Worm (Caenorhabditis elegans): ENCODE data around the gene hog-1.

DNA sequence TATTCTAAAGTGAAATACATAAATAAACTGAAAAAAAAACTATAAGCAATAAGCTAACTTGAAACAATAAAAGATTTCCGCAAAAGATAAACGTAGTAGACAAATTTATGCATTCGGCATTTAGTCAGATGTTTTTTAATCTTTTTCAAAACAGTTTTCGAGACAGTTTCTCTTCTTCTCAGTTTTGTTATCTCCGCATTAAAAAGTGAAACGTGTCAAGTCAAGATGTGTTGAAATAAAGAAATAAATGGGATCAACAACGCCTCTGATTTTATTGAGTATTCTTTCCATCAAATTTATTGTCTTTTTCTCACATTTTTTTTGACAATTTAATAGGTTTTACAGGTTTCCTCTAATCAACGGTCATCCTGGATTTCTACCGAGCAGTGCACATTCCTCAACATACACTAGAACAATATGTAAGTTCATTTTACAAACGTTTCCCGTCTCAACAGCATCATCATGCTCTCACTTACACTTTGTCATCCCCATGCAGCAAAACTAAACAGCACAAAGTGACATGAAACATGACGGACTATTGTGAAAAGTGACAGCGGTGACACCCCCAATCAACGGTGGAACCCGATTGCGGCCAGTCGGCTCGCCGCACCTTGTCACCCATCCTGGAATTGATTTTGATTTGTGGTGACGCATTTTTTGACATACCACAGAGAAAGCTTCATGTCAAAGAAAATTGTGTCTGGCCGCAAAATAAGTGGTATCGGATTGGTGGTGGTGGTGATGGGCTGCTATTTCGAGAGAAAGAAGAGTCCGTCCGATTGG is 580 bp upstream of the hog-1 start:
- TF ChIP-seq elt-4 (tag; optimal IDR thresholded peaks at IDR 0.05): no peak
- TF ChIP-seq dmd-4 (tag; optimal IDR thresholded peaks at IDR 0.05; ENCODE audit: borderline replicate concordance): no peak
- TF ChIP-seq ceh-2 (tag; optimal IDR thresholded peaks at IDR 0.05): no peak
- no peak for TF ChIP-seq pqm-1 (tag; optimal IDR thresholded peaks at IDR 0.05)
- no peak for TF ChIP-seq sdc-2 (tag; optimal IDR thresholded peaks at IDR 0.05)
- TF ChIP-seq elt-2 (tag; optimal IDR thresholded peaks at IDR 0.05): no peak
- no peak for TF ChIP-seq unc-86 (tag; optimal IDR thresholded peaks at IDR 0.05)
